Fruit fly (Drosophila melanogaster) whole organism: ENCODE data around the gene Top2.

Source experiments
- CG8478 ChIP-seq: fragments of >200 bp; optimal IDR thresholded peaks from 2 replicates; lab custom pipeline; 2018; ENCODE audit warnings: inconsistent platforms
- pan ChIP-seq: fragments of >200 bp; optimal IDR thresholded peaks from 2 replicates; lab custom pipeline; 2017
- psq ChIP-seq: fragments of >200 bp; optimal IDR thresholded peaks from 2 replicates; lab custom pipeline; 2017
- usp ChIP-seq: fragments of >200 bp; optimal IDR thresholded peaks from 2 replicates; lab custom pipeline; 2017; ENCODE audit warnings: missing biosample characterization, missing genetic modification characterization, mixed read lengths

DNA sequence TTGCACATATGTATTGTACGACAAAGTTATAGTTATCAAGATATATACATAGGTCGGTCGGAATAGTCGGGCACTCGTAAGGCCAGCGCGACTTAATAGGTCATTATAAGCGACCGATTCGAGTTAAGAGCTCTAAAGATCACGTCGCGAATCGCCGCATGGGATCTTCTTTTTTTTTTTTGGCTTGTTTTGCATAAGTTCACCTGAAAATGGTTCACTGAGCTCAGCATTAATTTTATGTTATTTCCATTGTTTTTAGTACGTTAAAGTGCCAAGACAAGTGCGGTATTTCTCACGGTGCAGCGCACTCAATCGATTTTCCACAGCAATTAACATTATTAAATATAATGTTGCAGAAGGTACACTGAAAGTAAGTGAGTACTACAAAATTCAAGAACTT is 12.0 kb downstream of the Top2 start:
- no peak for TF ChIP-seq CG8478 (lab: Kevin White, UChicago)
- TF ChIP-seq pan (lab: Kevin White, UChicago): no peak
- TF ChIP-seq usp: no peak
- TF ChIP-seq psq (lab: Kevin White, UChicago): no peak
